Fruit fly (Drosophila melanogaster) whole organism, pupa: ENCODE results near the gene CG5382.

Source experiments
- CG14655 ChIP-seq: fragments of 200-800 bp; sonication (Bioruptor generic); optimal IDR thresholded peaks from 3 replicates; lab custom pipeline; 2017; ENCODE audit warnings: mild to moderate bottlenecking, missing biosample characterization, missing genetic modification reagents, missing genetic modification characterization
- CG15710 ChIP-seq: fragments of 200-800 bp; sonication (Bioruptor generic); optimal IDR thresholded peaks from 2 replicates; lab custom pipeline; 2018; ENCODE audit warnings: missing biosample characterization, mild to moderate bottlenecking, missing genetic modification characterization, moderate library complexity
- CG17806 ChIP-seq: fragments of 200-800 bp; sonication (Bioruptor generic); optimal IDR thresholded peaks from 2 replicates; lab custom pipeline; 2018; ENCODE audit warnings: missing biosample characterization, mild to moderate bottlenecking, missing genetic modification characterization, moderate library complexity
- CG32121 ChIP-seq: fragments of 200-800 bp; sonication (Bioruptor generic); IDR thresholded peaks from 2 replicates; pipeline ENCODE4 v1.3.6; 2022; ENCODE audit warnings: missing biosample characterization, missing genetic modification characterization
- CG34367 ChIP-seq: fragments of 200-800 bp; sonication (Bioruptor generic); optimal IDR thresholded peaks from 2 replicates; lab custom pipeline; 2018; ENCODE audit warnings: missing biosample characterization, mild to moderate bottlenecking, missing genetic modification characterization
- CG4496 ChIP-seq: fragments of 200-800 bp; sonication (Bioruptor generic); IDR thresholded peaks from 3 replicates; pipeline ENCODE4 v1.3.6; 2022; ENCODE audit warnings: missing biosample characterization, missing genetic modification characterization
- CG8301 ChIP-seq: fragments of 200-800 bp; sonication (Bioruptor generic); optimal IDR thresholded peaks from 2 replicates; lab custom pipeline; 2018; ENCODE audit warnings: missing biosample characterization, mild to moderate bottlenecking, missing genetic modification characterization
- EcR ChIP-seq: fragments of 200-800 bp; sonication (Bioruptor generic); optimal IDR thresholded peaks from 3 replicates; lab custom pipeline; 2019; ENCODE audit warnings: missing biosample characterization, missing genetic modification characterization, mild to moderate bottlenecking, moderate library complexity, missing genetic modification reagents
- Pif1A ChIP-seq: fragments of 200-800 bp; sonication (Bioruptor generic); optimal IDR thresholded peaks from 3 replicates; lab custom pipeline; 2016; ENCODE audit warnings: missing biosample characterization, missing genetic modification characterization
- Pif1B ChIP-seq: fragments of 200-800 bp; sonication (Bioruptor generic); optimal IDR thresholded peaks from 3 replicates; lab custom pipeline; 2016; ENCODE audit warnings: missing biosample characterization, missing genetic modification characterization
- Snoo ChIP-seq: fragments of 200-800 bp; sonication (Bioruptor generic); optimal IDR thresholded peaks from 3 replicates; lab custom pipeline; 2017; ENCODE audit warnings: missing biosample characterization, mild to moderate bottlenecking, missing genetic modification characterization, inconsistent platforms
- fd96Ca ChIP-seq: fragments of 200-800 bp; sonication (Bioruptor generic); IDR thresholded peaks from 3 replicates; pipeline ENCODE4 v1.3.6; 2022; ENCODE audit warnings: missing biosample characterization, missing genetic modification characterization
- gl ChIP-seq: fragments of 200-800 bp; sonication (Bioruptor generic); optimal IDR thresholded peaks from 2 replicates; lab custom pipeline; 2018; ENCODE audit warnings: missing biosample characterization, mild to moderate bottlenecking, missing genetic modification characterization

DNA sequence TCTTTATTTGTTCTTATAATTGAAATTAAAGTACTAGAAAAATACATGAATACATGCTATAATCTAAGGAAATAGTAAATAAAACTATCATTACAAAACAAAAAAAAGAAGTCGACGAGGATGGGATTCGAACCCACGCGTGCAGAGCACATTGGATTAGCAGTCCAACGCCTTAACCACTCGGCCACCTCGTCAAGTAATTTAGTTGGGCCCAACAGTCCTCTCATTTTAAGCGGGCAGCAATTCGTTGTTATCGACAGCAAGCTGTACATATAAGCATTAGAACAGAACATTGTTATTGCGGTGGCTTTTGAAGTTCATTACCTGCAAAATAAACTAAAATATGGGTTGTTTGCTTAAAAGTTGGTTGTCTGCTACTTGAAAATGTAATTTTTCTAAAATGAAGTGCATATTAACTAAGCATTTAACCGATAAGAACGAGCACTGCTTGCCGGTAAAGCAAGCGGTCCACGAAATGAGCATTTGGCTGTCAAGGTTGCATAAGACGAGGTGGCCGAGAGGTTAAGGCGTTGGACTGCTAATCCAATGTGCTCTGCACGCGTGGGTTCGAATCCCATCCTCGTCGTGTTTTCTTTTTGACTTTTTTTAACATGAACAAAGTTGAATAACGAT lies 31.4 kb upstream of the CG5382 start:
- TF ChIP-seq CG8301 (tag; lab: Kevin White, UChicago): no peak
- no peak for TF ChIP-seq CG17806 (tag; lab: Kevin White, UChicago)
- no peak for TF ChIP-seq Snoo
- TF ChIP-seq CG32121: no peak
- no peak for TF ChIP-seq Pif1B (GFP tag; lab: Kevin White, UChicago)
- no peak for TF ChIP-seq CG4496 (GFP tag; lab: Robert Waterston, UW)
- no peak for TF ChIP-seq EcR
- TF ChIP-seq CG15710: no peak
- no peak for TF ChIP-seq CG14655 (GFP tag; lab: Kevin White, UChicago)
- no peak for TF ChIP-seq CG34367 (tag; lab: Kevin White, UChicago)
- TF ChIP-seq fd96Ca (GFP tag; lab: Robert Waterston, UW): no peak
- no peak for TF ChIP-seq gl
- no peak for TF ChIP-seq Pif1A (GFP tag; lab: Kevin White, UChicago)
